Worm (Caenorhabditis elegans): ENCODE measurements around the gene Y49F6B.20.
A peak's percentile ranks its signal among the peaks of the same experiment; 100 is the strongest.
"Not testable (repeated sequence)": the region's sequence is repeated elsewhere in the genome, so short reads cannot be mapped to it uniquely, and the experiment has no call there.

The Y49F6B.20 gene

ce11 chrII:3499386-3499785, 28.9 kb upstream of the Y49F6B.20 start, which contains the start of gene Y49F6B.9:
Gene Y49F6B.9 (minus strand): TSS chrII:3499387.
- peak; percentile 85 for TF ChIP-seq attf-3 (GFP tag; conservative IDR thresholded peaks at IDR 0.05)
- TF ChIP-seq F22D6.2 (tag; optimal IDR thresholded peaks at IDR 0.05), result no peak
- no peak for TF ChIP-seq ama-1 (optimal IDR thresholded peaks at IDR 0.05)
- no peak for TF ChIP-seq ama-1 (GFP tag; optimal IDR thresholded peaks at IDR 0.05)
- TF ChIP-seq lsl-1 (GFP tag; optimal IDR thresholded peaks at IDR 0.05), result no peak
- TF ChIP-seq die-1 (tag; optimal IDR thresholded peaks at IDR 0.05), result no peak
- TF ChIP-seq lag-1 (GFP tag; IDR thresholded peaks at IDR 0.05), result no peak
- TF ChIP-seq efl-1 (GFP tag; optimal IDR thresholded peaks at IDR 0.05), result peak; percentile 40
- no peak for TF ChIP-seq aptf-3 (GFP tag; IDR thresholded peaks at IDR 0.05)

DNA sequence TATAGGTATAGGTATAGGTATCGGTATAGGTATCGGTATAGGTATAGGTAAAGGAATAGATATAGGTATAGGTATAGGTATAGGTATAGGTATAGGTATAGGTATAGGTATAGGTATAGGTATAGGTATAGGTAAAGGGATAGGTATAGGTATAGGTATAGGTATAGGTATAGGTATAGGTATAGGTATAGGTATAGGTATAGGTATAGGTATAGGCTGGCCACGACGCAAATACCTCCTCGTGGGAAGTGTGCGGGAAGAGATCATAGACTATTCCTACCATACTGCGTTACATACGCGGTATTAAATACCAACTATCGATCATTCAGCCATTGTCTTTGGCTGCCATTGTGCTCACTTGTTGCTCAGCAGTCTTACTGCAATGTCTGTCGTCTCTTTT, 20.3 kb upstream of the Y49F6B.20 start, which contains the start of gene fbxb-112:
fbxb-112 (plus strand) TSS at position 301 of the 400 bp plus-strand sequence.
- not testable (repeated sequence) for TF ChIP-seq egl-44 (GFP tag; IDR thresholded peaks at IDR 0.05); zim-3 (tag; optimal IDR thresholded peaks at IDR 0.05); sea-2 (GFP tag; IDR thresholded peaks at IDR 0.05)

- TF ChIP-seq hmg-1.2 (GFP tag; IDR thresholded peaks at IDR 0.05), result peak; percentile 49; the same call in 1 of the 2 replicates
- no peak for TF ChIP-seq pbrm-1 (GFP tag; IDR thresholded peaks at IDR 0.05)
- 0 out of 2 replicates have a peak, but pooled peaks have one; percentile 42 for TF ChIP-seq let-526 (GFP tag; IDR thresholded peaks at IDR 0.05)
- no peak for TF ChIP-seq nfya-2 (GFP tag; IDR thresholded peaks at IDR 0.05)
- TF ChIP-seq unc-130 (GFP tag; optimal IDR thresholded peaks at IDR 0.05), result no peak
- TF ChIP-seq let-607 (tag; optimal IDR thresholded peaks at IDR 0.05), result peak in 1 of 2 experiments; percentile 18
- TF ChIP-seq K12H6.12 (tag; optimal IDR thresholded peaks at IDR 0.05), result peak; percentile 35
- no peak for TF ChIP-seq nhr-90 (tag; optimal IDR thresholded peaks at IDR 0.05)
- peak; percentile 35; the same call in 1 of the 2 replicates for TF ChIP-seq rcor-1 (GFP tag; IDR thresholded peaks at IDR 0.05)
- peak; percentile 13 for TF ChIP-seq ztf-18 (tag; optimal IDR thresholded peaks at IDR 0.05)
- peak; percentile 97 for TF ChIP-seq mcd-1 (GFP tag; IDR thresholded peaks at IDR 0.05)
- TF ChIP-seq F49E8.2 (tag; optimal IDR thresholded peaks at IDR 0.05; ENCODE audit: insufficient read depth), result peak; percentile 1
- no peak for TF ChIP-seq aptf-3 (GFP tag; IDR thresholded peaks at IDR 0.05)
- peak; percentile 11 for TF ChIP-seq efl-1 (GFP tag; optimal IDR thresholded peaks at IDR 0.05)
- TF ChIP-seq attf-3 (GFP tag; conservative IDR thresholded peaks at IDR 0.05), result no peak; the same call in 1 of the 2 replicates
- TF ChIP-seq dox-1 (GFP tag; IDR thresholded peaks at IDR 0.05), result no peak
- TF ChIP-seq sea-2 (GFP tag; IDR thresholded peaks at IDR 0.05), result no peak
- TF ChIP-seq nhr-80 (tag; optimal IDR thresholded peaks at IDR 0.05), result no peak
- 0 out of 2 replicates have a peak, but pooled peaks have one; percentile 34 for TF ChIP-seq lin-26 (GFP tag; IDR thresholded peaks at IDR 0.05)
- TF ChIP-seq madf-6 (GFP tag; IDR thresholded peaks at IDR 0.05), result peak; percentile 56
- 0 out of 2 replicates have a peak, but pooled peaks have one; percentile 15 for TF ChIP-seq D2030.7 (GFP tag; IDR thresholded peaks at IDR 0.05)
- no peak for TF ChIP-seq hlh-26 (GFP tag; conservative IDR thresholded peaks at IDR 0.05)
- TF ChIP-seq ceh-58 (GFP tag; IDR thresholded peaks at IDR 0.05), result no peak
- no peak for TF ChIP-seq snpc-1.1 (tag; optimal IDR thresholded peaks at IDR 0.05; ENCODE audit: insufficient read depth)
- TF ChIP-seq B0261.1 (tag; optimal IDR thresholded peaks at IDR 0.05), result peak; percentile 1
- TF ChIP-seq ceh-27 (GFP tag; optimal IDR thresholded peaks at IDR 0.05), result peak; percentile 72
- no peak for TF ChIP-seq hmg-20 (GFP tag; IDR thresholded peaks at IDR 0.05)
- TF ChIP-seq snpc-4 (GFP tag; optimal IDR thresholded peaks at IDR 0.05), result no peak
- peak in 1 of 4 experiments; percentile 23 for TF ChIP-seq snpc-4 (tag; optimal IDR thresholded peaks at IDR 0.05)
- peak; percentile 50 for TF ChIP-seq lsl-1 (GFP tag; optimal IDR thresholded peaks at IDR 0.05)
- TF ChIP-seq aptf-2 (GFP tag; conservative IDR thresholded peaks at IDR 0.05), result peak; percentile 66; the same call in 1 of the 2 replicates
- no peak; the same call in none of the 2 replicates for TF ChIP-seq F33H1.4 (GFP tag; IDR thresholded peaks at IDR 0.05)
- TF ChIP-seq attf-5 (GFP tag; optimal IDR thresholded peaks at IDR 0.05), result peak; percentile 80
- peak; percentile 70 for TF ChIP-seq athp-1 (tag; optimal IDR thresholded peaks at IDR 0.05)
- TF ChIP-seq rpc-1 (optimal IDR thresholded peaks at IDR 0.05), result no peak
- TF ChIP-seq rpc-1 (tag; optimal IDR thresholded peaks at IDR 0.05), result no peak
- TF ChIP-seq ztf-25 (GFP tag; IDR thresholded peaks at IDR 0.05), result 0 out of 2 replicates have a peak, but pooled peaks have one; percentile 32
- TF ChIP-seq ceh-91 (GFP tag; IDR thresholded peaks at IDR 0.05), result no peak
Observed at ce11 chrII:3482231-3482630, 11.8 kb upstream of the Y49F6B.20 start, which contains the start of gene smu-2. Gene smu-2 (plus strand): TSS chrII:3482408.
